Fruit fly (Drosophila melanogaster) whole organism, embryonic: ENCODE measurements around the gene Sgt1.

ENCODE experiments used
- CG10267 ChIP-seq: fragments of 200-800 bp; sonication (Bioruptor generic); optimal IDR thresholded peaks from 2 replicates; lab custom pipeline; 2018; ENCODE audit warnings: missing biosample characterization, mild to moderate bottlenecking, missing genetic modification characterization, moderate library complexity
- CG10654 ChIP-seq: fragments of 200-800 bp; sonication (Bioruptor generic); optimal IDR thresholded peaks from 2 replicates; lab custom pipeline; 2016; ENCODE audit warnings: missing biosample characterization, missing genetic modification characterization
- CG10979 ChIP-seq: fragments of 200-800 bp; sonication (Bioruptor generic); optimal IDR thresholded peaks from 2 replicates; lab custom pipeline; 2018; ENCODE audit warnings: missing biosample characterization, mild to moderate bottlenecking, missing genetic modification characterization, moderate library complexity
- CG11247 ChIP-seq: fragments of 200-800 bp; sonication (Bioruptor generic); IDR thresholded peaks from 2 replicates; pipeline ENCODE4 v1.3.6; 2022; ENCODE audit warnings: missing biosample characterization, missing genetic modification characterization
- CG13624 ChIP-seq: fragments of 200-800 bp; sonication (Bioruptor generic); optimal IDR thresholded peaks from 2 replicates; lab custom pipeline; 2016; ENCODE audit warnings: missing biosample characterization, missing genetic modification characterization
- CG14014 ChIP-seq: fragments of 200-800 bp; sonication (Bioruptor generic); IDR thresholded peaks from 2 replicates; pipeline ENCODE4 v1.3.6; 2022; ENCODE audit warnings: missing biosample characterization, missing genetic modification characterization
- CG1647 ChIP-seq: fragments of 200-800 bp; sonication (Bioruptor generic); optimal IDR thresholded peaks from 3 replicates; lab custom pipeline; 2016; ENCODE audit warnings: missing biosample characterization, missing genetic modification characterization
- CG16779 ChIP-seq: fragments of 200-800 bp; sonication (Bioruptor generic); IDR thresholded peaks from 2 replicates; pipeline ENCODE4 v1.3.6; 2022; ENCODE audit warnings: missing biosample characterization, missing genetic modification characterization
- CG2116 ChIP-seq: fragments of 200-800 bp; sonication (Bioruptor generic); optimal IDR thresholded peaks from 3 replicates; lab custom pipeline; 2018; ENCODE audit warnings: missing biosample characterization, mild to moderate bottlenecking, missing genetic modification characterization
- CG32532 ChIP-seq: fragments of 200-800 bp; sonication (Bioruptor generic); IDR thresholded peaks from 2 replicates; pipeline ENCODE4 v1.3.6; 2022; ENCODE audit warnings: missing biosample characterization, missing genetic modification characterization
- CG4617 ChIP-seq: fragments of 200-800 bp; sonication (Bioruptor generic); optimal IDR thresholded peaks from 3 replicates; lab custom pipeline; 2016; ENCODE audit warnings: missing biosample characterization, missing genetic modification characterization, borderline replicate concordance
- CG4730 ChIP-seq: fragments of 200-800 bp; sonication (Bioruptor generic); IDR thresholded peaks from 2 replicates; pipeline ENCODE4 v1.3.6; 2022; ENCODE audit warnings: missing biosample characterization, missing genetic modification characterization
- CG5953 ChIP-seq: fragments of 200-800 bp; sonication (Bioruptor generic); IDR thresholded peaks from 2 replicates; pipeline ENCODE4 v1.3.6; 2022; ENCODE audit warnings: missing biosample characterization, missing genetic modification characterization
- CG6254 ChIP-seq: fragments of 200-800 bp; sonication (Bioruptor generic); optimal IDR thresholded peaks from 3 replicates; lab custom pipeline; 2017; ENCODE audit warnings: mild to moderate bottlenecking, missing biosample characterization, missing genetic modification reagents, missing genetic modification characterization
- CG6791 ChIP-seq: fragments of 200-800 bp; sonication (Bioruptor generic); IDR thresholded peaks from 3 replicates; pipeline ENCODE4 v1.3.6; 2022; ENCODE audit warnings: missing biosample characterization, missing genetic modification characterization; ENCODE audit not compliant: partially characterized antibody
- CG7786 ChIP-seq: fragments of 200-800 bp; sonication (Bioruptor generic); optimal IDR thresholded peaks from 2 replicates; lab custom pipeline; 2016; ENCODE audit warnings: missing biosample characterization, missing genetic modification characterization
- CG8944 ChIP-seq: fragments of 200-800 bp; sonication (Bioruptor generic); optimal IDR thresholded peaks from 3 replicates; lab custom pipeline; 2016; ENCODE audit warnings: missing biosample characterization, missing genetic modification characterization
- CG9215 ChIP-seq: fragments of 200-800 bp; sonication (Bioruptor generic); IDR thresholded peaks from 2 replicates; pipeline ENCODE4 v1.3.6; 2022; ENCODE audit warnings: missing biosample characterization, missing genetic modification characterization
- CG9609 ChIP-seq: fragments of 200-800 bp; sonication (Bioruptor generic); optimal IDR thresholded peaks from 3 replicates; lab custom pipeline; 2016; ENCODE audit warnings: missing biosample characterization, missing genetic modification characterization
- CG9797 ChIP-seq: fragments of 200-800 bp; sonication (Bioruptor generic); optimal IDR thresholded peaks from 3 replicates; lab custom pipeline; 2018; ENCODE audit warnings: missing biosample characterization, mild to moderate bottlenecking, missing genetic modification characterization
- CHES-1-like ChIP-seq: fragments of 200-800 bp; sonication (Bioruptor generic); optimal IDR thresholded peaks from 2 replicates; lab custom pipeline; 2016; ENCODE audit warnings: missing biosample characterization, missing genetic modification characterization
- Chrac-16 ChIP-seq: fragments of 200-800 bp; sonication (Bioruptor generic); optimal IDR thresholded peaks from 3 replicates; lab custom pipeline; 2016; ENCODE audit warnings: missing biosample characterization, missing genetic modification characterization
- D ChIP-seq, 2 experiments: fragments of 200-800 bp in 1 of 2; fragments of >200 bp in 1 of 2; sonication (Bioruptor generic) in 1 of 2; optimal IDR thresholded peaks; 2 replicates in 1 of 2; 3 replicates in 1 of 2; lab custom pipeline; 2017; ENCODE audit warnings: mild to moderate bottlenecking in 1 of 2, missing biosample characterization in 1 of 2, missing genetic modification characterization in 1 of 2, missing genetic modification reagents in 1 of 2
- D19A ChIP-seq: fragments of 200-800 bp; optimal IDR thresholded peaks from 3 replicates; lab custom pipeline; 2019; ENCODE audit warnings: missing biosample characterization, mild to moderate bottlenecking, missing genetic modification characterization, moderate library complexity
- Doc3 ChIP-seq: fragments of 200-800 bp; sonication (Bioruptor generic); IDR thresholded peaks from 3 replicates; pipeline ENCODE4 v1.3.6; 2022; ENCODE audit warnings: missing biosample characterization, missing genetic modification characterization; ENCODE audit not compliant: partially characterized antibody
- Dp ChIP-seq: fragments of 200-800 bp; sonication (Bioruptor generic); optimal IDR thresholded peaks from 2 replicates; lab custom pipeline; 2018; ENCODE audit warnings: missing biosample characterization, mild to moderate bottlenecking, missing genetic modification characterization, moderate library complexity
- Dref ChIP-seq: fragments of 200-800 bp; sonication (Bioruptor generic); IDR thresholded peaks from 2 replicates; pipeline ENCODE4 v1.3.6; 2022; ENCODE audit warnings: missing biosample characterization, missing genetic modification characterization
- HmgZ ChIP-seq: fragments of 200-800 bp; sonication (Bioruptor generic); optimal IDR thresholded peaks from 2 replicates; lab custom pipeline; 2018; ENCODE audit warnings: missing biosample characterization, mild to moderate bottlenecking, missing genetic modification characterization
- Sin3A ChIP-seq: fragments of >200 bp; optimal IDR thresholded peaks from 2 replicates; lab custom pipeline; 2018
- Spps ChIP-seq: fragments of 200-800 bp; sonication (Bioruptor generic); optimal IDR thresholded peaks from 2 replicates; lab custom pipeline; 2018; ENCODE audit warnings: missing biosample characterization, mild to moderate bottlenecking, missing genetic modification characterization
- Taf1 ChIP-seq: fragments of 200-800 bp; sonication (Bioruptor generic); IDR thresholded peaks from 2 replicates; pipeline ENCODE4 v1.3.6; 2022; ENCODE audit warnings: missing biosample characterization, missing genetic modification characterization
- Xbp1 ChIP-seq: fragments of 200-800 bp; sonication (Bioruptor generic); optimal IDR thresholded peaks from 3 replicates; lab custom pipeline; 2016; ENCODE audit warnings: missing biosample characterization, mild to moderate bottlenecking, missing genetic modification characterization
- ato ChIP-seq: fragments of 200-800 bp; sonication (Bioruptor generic); IDR thresholded peaks from 2 replicates; pipeline ENCODE4 v1.3.6; 2022; ENCODE audit warnings: missing biosample characterization, missing genetic modification characterization; ENCODE audit not compliant: partially characterized antibody
- bbx ChIP-seq: fragments of 200-800 bp; sonication (Bioruptor generic); IDR thresholded peaks from 2 replicates; pipeline ENCODE4 v1.3.6; 2022; ENCODE audit warnings: missing biosample characterization, missing genetic modification characterization; ENCODE audit not compliant: partially characterized antibody
- bsh ChIP-seq, 2 experiments: fragments of 200-800 bp; sonication (Bioruptor generic); optimal IDR thresholded peaks; 2 replicates each; lab custom pipeline; 2017 to 2018; ENCODE audit warnings: mild to moderate bottlenecking in 2 of 2, missing biosample characterization in 2 of 2, missing genetic modification characterization in 2 of 2, moderate library complexity in 1 of 2
- chm ChIP-seq: fragments of 200-800 bp; sonication (Bioruptor generic); IDR thresholded peaks from 2 replicates; pipeline ENCODE4 v1.3.6; 2022; ENCODE audit warnings: missing biosample characterization, missing genetic modification characterization
- da ChIP-seq: fragments of 200-800 bp; sonication (Bioruptor generic); optimal IDR thresholded peaks from 2 replicates; lab custom pipeline; 2016; ENCODE audit warnings: missing biosample characterization, missing genetic modification characterization
- dati ChIP-seq: fragments of 200-800 bp; sonication (Bioruptor generic); IDR thresholded peaks from 2 replicates; pipeline ENCODE4 v1.3.6; 2022; ENCODE audit warnings: missing biosample characterization, missing genetic modification characterization
- fd102C ChIP-seq: fragments of 200-800 bp; sonication (Bioruptor generic); optimal IDR thresholded peaks from 2 replicates; lab custom pipeline; 2018; ENCODE audit warnings: missing biosample characterization, mild to moderate bottlenecking, missing genetic modification characterization, moderate library complexity
- gfzf ChIP-seq: fragments of 200-800 bp; sonication (Bioruptor generic); optimal IDR thresholded peaks from 2 replicates; lab custom pipeline; 2016; ENCODE audit warnings: missing biosample characterization, mild to moderate bottlenecking, missing genetic modification characterization, moderate library complexity
- gsb-n ChIP-seq: fragments of 200-800 bp; sonication (Bioruptor generic); optimal IDR thresholded peaks from 3 replicates; lab custom pipeline; 2018; ENCODE audit warnings: missing biosample characterization, mild to moderate bottlenecking, missing genetic modification characterization
- knrl ChIP-seq: fragments of 200-800 bp; sonication (Bioruptor generic); IDR thresholded peaks from 3 replicates; pipeline ENCODE4 v1.3.6; 2022; ENCODE audit warnings: missing biosample characterization, missing genetic modification characterization; ENCODE audit not compliant: partially characterized antibody
- lov ChIP-seq, 2 experiments: fragments of 200-800 bp in 1 of 2; fragments of >200 bp in 1 of 2; sonication (Bioruptor generic) in 1 of 2; IDR thresholded peaks in 1 of 2; optimal IDR thresholded peaks in 1 of 2; 2 replicates in 1 of 2; 3 replicates in 1 of 2; pipeline versions ENCODE4 v1.3.6 to Lab custom; 2017 to 2022; ENCODE audit warnings: missing biosample characterization in 1 of 2, missing genetic modification characterization in 1 of 2
- maf-S ChIP-seq: fragments of 200-800 bp; sonication (Bioruptor generic); optimal IDR thresholded peaks from 2 replicates; lab custom pipeline; 2016; ENCODE audit warnings: missing biosample characterization, missing genetic modification characterization
- p53 ChIP-seq: fragments of 200-800 bp; sonication (Bioruptor generic); optimal IDR thresholded peaks from 2 replicates; lab custom pipeline; 2016; ENCODE audit warnings: missing biosample characterization, missing genetic modification characterization
- psq ChIP-seq: fragments of 200-800 bp; sonication (Bioruptor generic); optimal IDR thresholded peaks from 2 replicates; lab custom pipeline; 2017; ENCODE audit warnings: missing biosample characterization, missing genetic modification characterization
- tll ChIP-seq, 2 experiments: fragments of 200-800 bp in 1 of 2; fragments of >200 bp in 1 of 2; sonication (Bioruptor generic) in 1 of 2; optimal IDR thresholded peaks; 2 replicates each; lab custom pipeline; 2017 to 2019; ENCODE audit warnings: missing biosample characterization in 2 of 2, missing genetic modification characterization in 2 of 2, mild to moderate bottlenecking in 1 of 2, moderate library complexity in 1 of 2
- usp ChIP-seq: fragments of >200 bp; optimal IDR thresholded peaks from 2 replicates; lab custom pipeline; 2017; ENCODE audit warnings: missing biosample characterization, missing genetic modification characterization
- wek ChIP-seq: fragments of 200-800 bp; sonication (Bioruptor generic); optimal IDR thresholded peaks from 3 replicates; lab custom pipeline; 2018; ENCODE audit warnings: missing biosample characterization, mild to moderate bottlenecking, missing genetic modification characterization, moderate library complexity
- zf30C ChIP-seq: fragments of 200-800 bp; sonication (Bioruptor generic); optimal IDR thresholded peaks from 3 replicates; lab custom pipeline; 2018; ENCODE audit warnings: missing biosample characterization, mild to moderate bottlenecking, missing genetic modification characterization

The Sgt1 gene

DNA sequence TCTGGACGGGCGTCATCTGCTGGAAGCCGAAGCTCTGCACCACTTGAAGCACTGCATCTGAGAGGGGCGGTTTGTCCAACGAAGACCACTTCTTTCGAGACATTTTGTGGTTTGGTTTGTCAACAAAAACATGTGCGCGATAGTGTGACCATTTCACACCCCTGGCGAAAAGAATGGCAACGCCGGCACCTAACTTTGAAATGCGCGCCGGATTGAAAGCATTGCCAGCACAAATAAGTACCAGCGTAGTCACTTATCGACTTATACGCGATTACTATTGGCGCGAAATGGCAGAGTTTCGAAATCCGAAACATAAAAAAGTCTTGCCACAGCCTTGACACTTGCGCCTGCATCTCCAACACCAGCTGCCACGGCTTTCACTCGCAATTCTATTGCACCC lies 35.3 kb downstream of the Sgt1 start, which contains the start of gene CG9630 (continued):
- TF ChIP-seq lov (optimal IDR thresholded peaks at IDR 0.05; lab: Kevin White, UChicago) (no peak), lov (GFP tag; IDR thresholded peaks at IDR 0.05; lab: Robert Waterston, UW) (no peak), D19A (no peak), CG4730 (GFP tag; lab: Robert Waterston, UW) (no peak), Dref (GFP tag; lab: Robert Waterston, UW) (peak; percentile 78), CG9215 (GFP tag; lab: Robert Waterston, UW) (peak; percentile 100), CHES-1-like (peak; percentile 36), fd102C (GFP tag; lab: Kevin White, UChicago) (no peak), Taf1 (GFP tag; lab: Robert Waterston, UW) (no peak), gsb-n (tag; lab: Kevin White, UChicago) (no peak), CG10654 (no peak), CG14014 (GFP tag; lab: Robert Waterston, UW) (no peak), Chrac-16 (GFP tag; lab: Kevin White, UChicago) (no peak), CG10979 (tag; lab: Kevin White, UChicago) (no peak), CG6254 (GFP tag; lab: Kevin White, UChicago) (no peak), CG9797 (GFP tag; lab: Kevin White, UChicago) (peak; percentile 97), CG7786 (GFP tag; lab: Kevin White, UChicago) (no peak), CG6791 (GFP tag; lab: Robert Waterston, UW) (peak; percentile 68; the same call in 2 of the 3 replicates), gfzf (GFP tag; lab: Kevin White, UChicago) (peak; percentile 69), knrl (GFP tag; lab: Robert Waterston, UW) (0 out of 3 replicates have a peak, but pooled peaks have one; percentile 44), ato (GFP tag; lab: Robert Waterston, UW) (peak; percentile 87), CG5953 (no peak), CG8944 (GFP tag; lab: Kevin White, UChicago) (no peak), CG4617 (GFP tag; lab: Kevin White, UChicago) (peak; percentile 61), chm (GFP tag; lab: Robert Waterston, UW) (peak; percentile 32; the same call in 1 of the 2 replicates), CG11247 (no peak), tll (GFP tag; optimal IDR thresholded peaks at IDR 0.05; lab: Kevin White, UChicago) (peak in 1 of 2 experiments; percentile 32), CG13624 (GFP tag; lab: Kevin White, UChicago) (no peak), psq (GFP tag; lab: Kevin White, UChicago) (no peak), CG2116 (GFP tag; lab: Kevin White, UChicago) (peak; percentile 87), bsh (GFP tag; optimal IDR thresholded peaks at IDR 0.05; lab: Kevin White, UChicago) (no peak), CG9609 (GFP tag; lab: Kevin White, UChicago) (no peak), Spps (tag; lab: Kevin White, UChicago) (no peak), p53 (GFP tag; lab: Kevin White, UChicago) (no peak), bbx (GFP tag; lab: Robert Waterston, UW) (peak; percentile 74), zf30C (GFP tag; lab: Kevin White, UChicago) (no peak), dati (GFP tag; lab: Robert Waterston, UW) (no peak), Dp (GFP tag; lab: Kevin White, UChicago) (peak; percentile 100), CG10267 (tag; lab: Kevin White, UChicago) (peak; percentile 52), maf-S (GFP tag; lab: Kevin White, UChicago) (no peak), CG16779 (GFP tag; lab: Robert Waterston, UW) (no peak), CG1647 (GFP tag; lab: Kevin White, UChicago) (no peak), D (optimal IDR thresholded peaks at IDR 0.05; lab: Kevin White, UChicago) (no peak), D (GFP tag; optimal IDR thresholded peaks at IDR 0.05; lab: Kevin White, UChicago) (no peak), Xbp1 (GFP tag; lab: Kevin White, UChicago) (no peak), CG32532 (GFP tag; lab: Robert Waterston, UW) (no peak), da (GFP tag; lab: Kevin White, UChicago) (peak; percentile 10), Doc3 (GFP tag; lab: Robert Waterston, UW) (peak; percentile 48; the same call in 2 of the 3 replicates), usp (GFP tag; lab: Kevin White, UChicago) (no peak), HmgZ (tag; lab: Kevin White, UChicago) (peak; percentile 73), wek (GFP tag; lab: Kevin White, UChicago) (no peak), Sin3A (lab: Kevin White, UChicago) (peak; percentile 56)
